Worm (Caenorhabditis elegans): ENCODE data around the gene Y41D4B.15.

DNA sequence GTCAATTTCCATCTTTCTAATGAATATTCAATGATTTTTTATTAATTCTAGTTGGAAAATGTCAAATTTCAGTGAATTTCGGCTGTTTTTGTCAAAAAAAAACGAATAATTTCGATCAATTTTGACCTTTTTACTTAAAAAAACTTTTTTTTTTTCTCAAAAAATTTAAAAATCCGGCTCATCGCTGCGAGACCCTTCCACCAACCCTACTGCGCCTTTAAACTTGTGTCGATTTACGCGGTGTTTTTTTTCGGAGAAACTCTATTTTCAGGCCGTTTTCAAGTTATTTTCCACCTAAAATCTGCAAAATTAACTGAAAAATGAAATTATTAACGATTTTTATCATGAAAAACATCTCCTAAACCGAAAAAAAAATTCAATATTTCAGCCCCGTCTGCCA is 36.9 kb downstream of the Y41D4B.15 start:
- TF ChIP-seq egl-5 (tag; optimal IDR thresholded peaks at IDR 0.05), result no peak
- no peak for TF ChIP-seq nhr-11 (tag; optimal IDR thresholded peaks at IDR 0.05)
- no peak for TF ChIP-seq ZK546.5 (tag; optimal IDR thresholded peaks at IDR 0.05)
- no peak for TF ChIP-seq snpc-4 (tag; optimal IDR thresholded peaks at IDR 0.05)
- TF ChIP-seq nhr-25 (tag; optimal IDR thresholded peaks at IDR 0.05), result no peak
- TF ChIP-seq jun-1 (tag; optimal IDR thresholded peaks at IDR 0.05), result no peak
- TF ChIP-seq unc-39 (tag; optimal IDR thresholded peaks at IDR 0.05), result no peak
- no peak for TF ChIP-seq ama-1 (optimal IDR thresholded peaks at IDR 0.05)
